Worm (Caenorhabditis elegans): ENCODE results near the gene rike-1.

ce11 chrV:14530813-14531212, 14.9 kb downstream of the rike-1 start, which contains the start of gene kcnl-4:
- TF ChIP-seq dao-5 (tag; optimal IDR thresholded peaks at IDR 0.05) (no peak), him-1 (tag; optimal IDR thresholded peaks at IDR 0.05) (no peak), W03F9.2 (tag; optimal IDR thresholded peaks at IDR 0.05) (no peak)

Data from whole organism, L4/young adult.